Fruit fly (Drosophila melanogaster): ENCODE data around the gene CG3473.

Gene CG3473

dm6 chr2L:14552819-14553218, 10.7 kb downstream of the CG3473 start (continued):
- TF ChIP-seq Hey (tag; optimal IDR thresholded peaks at IDR 0.05), result peak; percentile 15
- no peak for TF ChIP-seq Ets65A (GFP tag)
- TF ChIP-seq Med (GFP tag), result peak; percentile 54
- peak; percentile 24 for TF ChIP-seq sens (GFP tag)
- no peak for TF ChIP-seq da (GFP tag; optimal IDR thresholded peaks at IDR 0.05)
- no peak for TF ChIP-seq unpg (GFP tag; optimal IDR thresholded peaks at IDR 0.05)
- TF ChIP-seq crol (GFP tag; IDR thresholded peaks at IDR 0.05), result peak; percentile 59; the same call in 1 of the 2 replicates
- TF ChIP-seq pum (GFP tag; optimal IDR thresholded peaks at IDR 0.05), result no peak
- TF ChIP-seq H15 (GFP tag; IDR thresholded peaks at IDR 0.05), result no peak
- TF ChIP-seq CG11456 (GFP tag; IDR thresholded peaks at IDR 0.05), result 0 out of 3 replicates have a peak, but pooled peaks have one; percentile 19
- TF ChIP-seq hkb (optimal IDR thresholded peaks at IDR 0.05), result no peak
- no peak for TF ChIP-seq hkb (GFP tag; IDR thresholded peaks at IDR 0.05)
- peak; percentile 10; the same call in 1 of the 2 replicates for TF ChIP-seq sisA (GFP tag; IDR thresholded peaks at IDR 0.05)
- TF ChIP-seq eyg (GFP tag; optimal IDR thresholded peaks at IDR 0.05), result no peak
- TF ChIP-seq Eip74EF (GFP tag; optimal IDR thresholded peaks at IDR 0.05), result no peak
- no peak for TF ChIP-seq bcd (GFP tag; optimal IDR thresholded peaks at IDR 0.05)
- no peak for TF ChIP-seq lab (GFP tag; optimal IDR thresholded peaks at IDR 0.05)
- no peak for TF ChIP-seq CG11504 (tag; optimal IDR thresholded peaks at IDR 0.05)

DNA sequence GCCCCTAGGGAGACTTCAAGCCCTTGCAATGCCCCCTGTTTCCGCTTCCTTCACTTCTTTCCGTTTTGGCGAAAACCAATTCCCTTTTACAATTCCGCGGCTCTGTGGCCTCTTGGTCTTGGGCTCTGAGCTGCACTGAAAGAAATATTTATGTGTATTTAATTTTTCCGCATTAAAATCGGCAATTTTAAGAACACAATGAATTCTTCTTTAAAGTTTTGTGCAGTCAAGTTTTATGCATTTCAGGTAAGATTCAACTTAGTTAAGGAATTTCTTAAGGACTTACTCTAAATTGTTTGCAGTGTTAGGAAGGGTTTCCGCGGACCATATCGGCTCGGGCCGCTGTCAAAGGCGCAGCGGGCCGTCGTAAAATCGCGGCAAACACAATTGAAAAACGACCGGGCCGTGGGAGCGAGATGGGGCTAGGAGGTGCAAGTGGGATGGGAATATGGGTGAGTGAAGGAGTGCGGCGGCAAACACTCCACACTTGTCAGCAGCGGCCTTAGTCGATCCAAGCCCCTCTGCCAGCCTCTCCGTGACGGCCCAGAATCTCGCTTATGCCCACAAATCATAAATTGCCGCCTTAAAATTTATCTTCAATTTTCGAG, 11.3 kb downstream of the CG3473 start:
- TF ChIP-seq lilli (GFP tag; optimal IDR thresholded peaks at IDR 0.05) (peak; percentile 65), CG1529 (GFP tag; optimal IDR thresholded peaks at IDR 0.05) (peak; percentile 53), CG32772 (GFP tag; IDR thresholded peaks at IDR 0.05) (no peak), Mes4 (GFP tag; optimal IDR thresholded peaks at IDR 0.05) (peak; percentile 39), Hr51 (GFP tag; optimal IDR thresholded peaks at IDR 0.05) (peak; percentile 56), p53 (GFP tag; optimal IDR thresholded peaks at IDR 0.05) (no peak), Dad (GFP tag; optimal IDR thresholded peaks at IDR 0.05) (peak; percentile 61), CG2199 (GFP tag; IDR thresholded peaks at IDR 0.05) (no peak), crol (GFP tag; IDR thresholded peaks at IDR 0.05) (no peak), CG17568 (GFP tag; optimal IDR thresholded peaks at IDR 0.05) (peak; percentile 42), D (optimal IDR thresholded peaks at IDR 0.05) (no peak), D (GFP tag; optimal IDR thresholded peaks at IDR 0.05) (peak; percentile 56), twi (tag; optimal IDR thresholded peaks at IDR 0.05) (no peak), CG8089 (GFP tag; optimal IDR thresholded peaks at IDR 0.05) (peak; percentile 64), h (optimal IDR thresholded peaks at IDR 0.05) (no peak), CG7963 (GFP tag; IDR thresholded peaks at IDR 0.05; ENCODE audit: partially characterized antibody) (no peak), kni (GFP tag; optimal IDR thresholded peaks at IDR 0.05) (no peak), CG12769 (tag; optimal IDR thresholded peaks at IDR 0.05) (peak; percentile 52), CG3995 (GFP tag; optimal IDR thresholded peaks at IDR 0.05) (no peak), Scr (GFP tag; IDR thresholded peaks at IDR 0.05; ENCODE audit: partially characterized antibody) (no peak), Ets97D (GFP tag; optimal IDR thresholded peaks at IDR 0.05) (peak; percentile 20), pho (GFP tag; optimal IDR thresholded peaks at IDR 0.05) (no peak), grau (tag; optimal IDR thresholded peaks at IDR 0.05) (peak; percentile 61), CG17359 (tag; optimal IDR thresholded peaks at IDR 0.05) (peak; percentile 61), vfl (GFP tag; optimal IDR thresholded peaks at IDR 0.05) (peak; percentile 12), CG4282 (GFP tag; optimal IDR thresholded peaks at IDR 0.05) (no peak), Dek (tag; optimal IDR thresholded peaks at IDR 0.05) (peak; percentile 9), Abd-B (GFP tag; optimal IDR thresholded peaks at IDR 0.05) (no peak), jumu (GFP tag; optimal IDR thresholded peaks at IDR 0.05) (peak; percentile 37), CG32767 (GFP tag; IDR thresholded peaks at IDR 0.05) (no peak), CG12219 (GFP tag; optimal IDR thresholded peaks at IDR 0.05) (peak; percentile 63), Hey (tag; optimal IDR thresholded peaks at IDR 0.05) (no peak), Meics (GFP tag; optimal IDR thresholded peaks at IDR 0.05) (peak; percentile 40), CG33213 (GFP tag; optimal IDR thresholded peaks at IDR 0.05) (peak; percentile 59), nau (GFP tag; optimal IDR thresholded peaks at IDR 0.05) (peak; percentile 15)

All from whole organism, embryonic.